Fruit fly (Drosophila melanogaster) whole organism, wandering third instar larva: ENCODE results near the gene CG32117.

Source experiments
- Abd-B ChIP-seq: fragments of >200 bp; optimal IDR thresholded peaks from 2 replicates; lab custom pipeline; 2017; ENCODE audit warnings: missing biosample characterization, missing genetic modification characterization
- CG9705 ChIP-seq: fragments of 200-800 bp; sonication (Bioruptor generic); optimal IDR thresholded peaks from 2 replicates; lab custom pipeline; 2018; ENCODE audit warnings: missing biosample characterization, mild to moderate bottlenecking, missing genetic modification characterization
- Hnf4 ChIP-seq: fragments of 200-800 bp; sonication (Bioruptor generic); optimal IDR thresholded peaks from 2 replicates; lab custom pipeline; 2016; ENCODE audit warnings: missing biosample characterization, mild to moderate bottlenecking, missing genetic modification characterization
- Hr83 ChIP-seq: fragments of 200-300 bp; sonication (Bioruptor generic); optimal IDR thresholded peaks from 2 replicates; lab custom pipeline; 2016; ENCODE audit warnings: missing biosample characterization, mild to moderate bottlenecking, missing genetic modification characterization, moderate library complexity; ENCODE audit not compliant: poor library complexity, severe bottlenecking
- Myc ChIP-seq: fragments of >200 bp; optimal IDR thresholded peaks from 2 replicates; lab custom pipeline; 2017
- Sp1 ChIP-seq: fragments of 200-800 bp; sonication (Bioruptor generic); optimal IDR thresholded peaks from 3 replicates; lab custom pipeline; 2019; ENCODE audit warnings: missing biosample characterization, mild to moderate bottlenecking, missing genetic modification characterization, moderate library complexity
- h ChIP-seq: fragments of 200-800 bp; sonication (Bioruptor generic); optimal IDR thresholded peaks from 3 replicates; lab custom pipeline; 2016; ENCODE audit warnings: missing biosample characterization, mild to moderate bottlenecking, missing genetic modification characterization
- psq ChIP-seq: fragments of 200-800 bp; sonication (Bioruptor generic); optimal IDR thresholded peaks from 3 replicates; lab custom pipeline; 2017; ENCODE audit warnings: missing biosample characterization, mild to moderate bottlenecking, missing genetic modification characterization, moderate library complexity
- tai ChIP-seq: sonication (Bioruptor generic); optimal IDR thresholded peaks from 2 replicates; lab custom pipeline; 2016; ENCODE audit warnings: missing biosample characterization, missing genetic modification characterization

dm6 chr3L:12864472-12864871 lies 39.0 kb downstream of the CG32117 start:
- no peak for TF ChIP-seq Hr83
- no peak for TF ChIP-seq tai (GFP tag; lab: Kevin White, UChicago)
- TF ChIP-seq Sp1 (GFP tag; lab: Kevin White, UChicago) = no peak
- TF ChIP-seq psq (GFP tag; lab: Kevin White, UChicago) = no peak
- no peak for TF ChIP-seq h (GFP tag; lab: Kevin White, UChicago)
- no peak for TF ChIP-seq Myc
- no peak for TF ChIP-seq Hnf4 (GFP tag; lab: Kevin White, UChicago)
- TF ChIP-seq Abd-B (GFP tag; lab: Kevin White, UChicago) = no peak
- TF ChIP-seq CG9705 (GFP tag; lab: Kevin White, UChicago) = no peak
